Fruit fly (Drosophila melanogaster) whole organism, embryonic: ENCODE data around the gene SpdS.

Experiments
- Antp ChIP-seq: fragments of 200-800 bp; sonication (Bioruptor generic); optimal IDR thresholded peaks from 3 replicates; lab custom pipeline; 2016; ENCODE audit warnings: missing biosample characterization, missing genetic modification characterization
- Atf3 ChIP-seq: fragments of 200-800 bp; sonication (Bioruptor generic); optimal IDR thresholded peaks from 3 replicates; lab custom pipeline; 2016; ENCODE audit warnings: missing biosample characterization, missing genetic modification characterization
- BtbVII ChIP-seq: fragments of 200-800 bp; sonication (Bioruptor generic); optimal IDR thresholded peaks from 3 replicates; lab custom pipeline; 2017; ENCODE audit warnings: missing biosample characterization, mild to moderate bottlenecking, missing genetic modification characterization
- CG10147 ChIP-seq: fragments of 200-800 bp; sonication (Bioruptor generic); optimal IDR thresholded peaks from 2 replicates; lab custom pipeline; 2019; ENCODE audit warnings: missing biosample characterization, mild to moderate bottlenecking, missing genetic modification characterization, moderate library complexity
- CG10462 ChIP-seq: fragments of 200-800 bp; sonication (Bioruptor generic); optimal IDR thresholded peaks from 2 replicates; lab custom pipeline; 2016; ENCODE audit warnings: missing biosample characterization, missing genetic modification characterization
- CG10959 ChIP-seq: fragments of 200-800 bp; sonication (Bioruptor generic); IDR thresholded peaks from 2 replicates; pipeline ENCODE4 v1.3.6; 2022; ENCODE audit warnings: missing biosample characterization, missing genetic modification characterization
- CG11456 ChIP-seq: fragments of 200-800 bp; sonication (Bioruptor generic); IDR thresholded peaks from 3 replicates; pipeline ENCODE4 v1.3.6; 2022; ENCODE audit warnings: missing biosample characterization, missing genetic modification characterization
- CG11696 ChIP-seq: fragments of 200-800 bp; sonication (Bioruptor generic); IDR thresholded peaks from 2 replicates; pipeline ENCODE4 v1.3.6; 2022; ENCODE audit warnings: missing biosample characterization, missing genetic modification characterization
- CG13123 ChIP-seq: fragments of 200-800 bp; sonication (Bioruptor generic); optimal IDR thresholded peaks from 2 replicates; lab custom pipeline; 2016; ENCODE audit warnings: missing biosample characterization, missing genetic modification characterization
- CG14441 ChIP-seq: fragments of 200-800 bp; sonication (Bioruptor generic); IDR thresholded peaks from 2 replicates; pipeline ENCODE4 v1.3.6; 2022; ENCODE audit warnings: missing biosample characterization, missing genetic modification characterization
- CG14667 ChIP-seq: fragments of 200-800 bp; sonication (Bioruptor generic); IDR thresholded peaks from 2 replicates; pipeline ENCODE4 v1.3.6; 2022; ENCODE audit warnings: missing biosample characterization, missing genetic modification characterization
- CG15073 ChIP-seq: fragments of 200-800 bp; sonication (Bioruptor generic); optimal IDR thresholded peaks from 2 replicates; lab custom pipeline; 2016; ENCODE audit warnings: missing biosample characterization, missing genetic modification characterization
- CG16779 ChIP-seq: fragments of 200-800 bp; sonication (Bioruptor generic); IDR thresholded peaks from 2 replicates; pipeline ENCODE4 v1.3.6; 2022; ENCODE audit warnings: missing biosample characterization, missing genetic modification characterization
- CG1792 ChIP-seq: fragments of 200-800 bp; sonication (Bioruptor generic); optimal IDR thresholded peaks from 2 replicates; lab custom pipeline; 2016; ENCODE audit warnings: missing biosample characterization, missing genetic modification characterization
- CG30403 ChIP-seq: fragments of 200-800 bp; sonication (Bioruptor generic); optimal IDR thresholded peaks from 3 replicates; lab custom pipeline; 2016; ENCODE audit warnings: missing biosample characterization, missing genetic modification characterization
- CG31441 ChIP-seq: fragments of 200-800 bp; sonication (Bioruptor generic); IDR thresholded peaks from 2 replicates; pipeline ENCODE4 v1.3.6; 2022; ENCODE audit warnings: missing biosample characterization, missing genetic modification characterization
- CG34422 ChIP-seq: fragments of 200-800 bp; sonication (Bioruptor generic); IDR thresholded peaks from 3 replicates; pipeline ENCODE4 v1.3.6; 2022; ENCODE audit warnings: missing biosample characterization, missing genetic modification characterization
- CG6813 ChIP-seq: fragments of 200-800 bp; sonication (Bioruptor generic); optimal IDR thresholded peaks from 2 replicates; lab custom pipeline; 2017; ENCODE audit warnings: missing biosample characterization, missing genetic modification characterization, mild to moderate bottlenecking, moderate library complexity, missing genetic modification reagents
- CG7372 ChIP-seq: fragments of 200-800 bp; sonication (Bioruptor generic); IDR thresholded peaks from 2 replicates; pipeline ENCODE4 v1.3.6; 2022; ENCODE audit warnings: missing biosample characterization, missing genetic modification characterization
- CG7987 ChIP-seq: fragments of 200-800 bp; sonication (Bioruptor generic); optimal IDR thresholded peaks from 2 replicates; lab custom pipeline; 2018; ENCODE audit warnings: missing biosample characterization, mild to moderate bottlenecking, missing genetic modification characterization, moderate library complexity
- CG8924 ChIP-seq: fragments of 200-800 bp; optimal IDR thresholded peaks from 3 replicates; lab custom pipeline; 2019; ENCODE audit warnings: missing biosample characterization, mild to moderate bottlenecking, missing genetic modification characterization, moderate library complexity
- CG9215 ChIP-seq: fragments of 200-800 bp; sonication (Bioruptor generic); IDR thresholded peaks from 2 replicates; pipeline ENCODE4 v1.3.6; 2022; ENCODE audit warnings: missing biosample characterization, missing genetic modification characterization
- CHES-1-like ChIP-seq: fragments of 200-800 bp; sonication (Bioruptor generic); optimal IDR thresholded peaks from 2 replicates; lab custom pipeline; 2016; ENCODE audit warnings: missing biosample characterization, missing genetic modification characterization
- CTCF ChIP-seq: fragments of 200-800 bp; sonication (Bioruptor generic); optimal IDR thresholded peaks from 2 replicates; lab custom pipeline; 2017; ENCODE audit warnings: missing biosample characterization, mild to moderate bottlenecking, missing genetic modification characterization, moderate library complexity
- Dp ChIP-seq: fragments of 200-800 bp; sonication (Bioruptor generic); optimal IDR thresholded peaks from 2 replicates; lab custom pipeline; 2018; ENCODE audit warnings: missing biosample characterization, mild to moderate bottlenecking, missing genetic modification characterization, moderate library complexity
- Ets97D ChIP-seq: fragments of 200-800 bp; sonication (Bioruptor generic); optimal IDR thresholded peaks from 3 replicates; lab custom pipeline; 2016; ENCODE audit warnings: missing biosample characterization, missing genetic modification characterization
- HmgZ ChIP-seq: fragments of 200-800 bp; sonication (Bioruptor generic); optimal IDR thresholded peaks from 2 replicates; lab custom pipeline; 2018; ENCODE audit warnings: missing biosample characterization, mild to moderate bottlenecking, missing genetic modification characterization
- Lpt ChIP-seq: fragments of >200 bp; optimal IDR thresholded peaks from 2 replicates; lab custom pipeline; 2018; ENCODE audit warnings: missing biosample characterization, missing genetic modification characterization
- Mad ChIP-seq: fragments of 200-800 bp; sonication (Bioruptor generic); optimal IDR thresholded peaks from 2 replicates; lab custom pipeline; 2016; ENCODE audit warnings: missing biosample characterization, missing genetic modification characterization
- PHDP ChIP-seq: fragments of 200-800 bp; sonication (Bioruptor generic); optimal IDR thresholded peaks from 3 replicates; lab custom pipeline; 2018; ENCODE audit warnings: missing biosample characterization, mild to moderate bottlenecking, missing genetic modification characterization, moderate library complexity
- Side ChIP-seq: fragments of 200-800 bp; sonication (Bioruptor generic); optimal IDR thresholded peaks from 2 replicates; lab custom pipeline; 2016; ENCODE audit warnings: missing biosample characterization, missing genetic modification characterization
- Spps ChIP-seq: fragments of 200-800 bp; sonication (Bioruptor generic); optimal IDR thresholded peaks from 2 replicates; lab custom pipeline; 2018; ENCODE audit warnings: missing biosample characterization, mild to moderate bottlenecking, missing genetic modification characterization
- aop ChIP-seq: fragments of 200-800 bp; sonication (Bioruptor generic); IDR thresholded peaks from 2 replicates; pipeline ENCODE4 v1.3.6; 2022; ENCODE audit warnings: missing biosample characterization, missing genetic modification characterization
- ap ChIP-seq: fragments of 200-800 bp; sonication (Bioruptor generic); IDR thresholded peaks from 2 replicates; pipeline ENCODE4 v1.3.6; 2022; ENCODE audit warnings: missing biosample characterization, missing genetic modification characterization
- cad ChIP-seq: fragments of >200 bp; optimal IDR thresholded peaks from 2 replicates; lab custom pipeline; 2017; ENCODE audit warnings: missing biosample characterization, missing genetic modification characterization
- cato ChIP-seq: fragments of 200-800 bp; sonication (Bioruptor generic); optimal IDR thresholded peaks from 2 replicates; lab custom pipeline; 2016; ENCODE audit warnings: missing biosample characterization, missing genetic modification characterization, borderline replicate concordance
- cg ChIP-seq: fragments of 200-800 bp; sonication (Bioruptor generic); optimal IDR thresholded peaks from 3 replicates; lab custom pipeline; 2019; ENCODE audit warnings: missing biosample characterization, mild to moderate bottlenecking, missing genetic modification characterization, moderate library complexity
- da ChIP-seq: fragments of 200-800 bp; sonication (Bioruptor generic); optimal IDR thresholded peaks from 2 replicates; lab custom pipeline; 2016; ENCODE audit warnings: missing biosample characterization, missing genetic modification characterization
- fu2 ChIP-seq: fragments of 200-800 bp; sonication (Bioruptor generic); optimal IDR thresholded peaks from 2 replicates; lab custom pipeline; 2016; ENCODE audit warnings: missing biosample characterization, missing genetic modification characterization
- gcm2 ChIP-seq: fragments of 200-800 bp; sonication (Bioruptor generic); optimal IDR thresholded peaks from 2 replicates; lab custom pipeline; 2016; ENCODE audit warnings: missing biosample characterization, missing genetic modification characterization
- gem ChIP-seq: fragments of 200-800 bp; sonication (Bioruptor generic); optimal IDR thresholded peaks from 2 replicates; lab custom pipeline; 2019; ENCODE audit warnings: missing biosample characterization, mild to moderate bottlenecking, missing genetic modification characterization, moderate library complexity
- ken ChIP-seq: fragments of 200-800 bp; sonication (Bioruptor generic); IDR thresholded peaks from 3 replicates; pipeline ENCODE4 v1.3.6; 2022; ENCODE audit warnings: missing biosample characterization, missing genetic modification characterization
- pan ChIP-seq, 4 experiments: fragments of >200 bp in 3 of 4; fragments of 200-800 bp in 1 of 4; sonication (Bioruptor generic) in 1 of 4; optimal IDR thresholded peaks in 3 of 4; IDR thresholded peaks in 1 of 4; 2 replicates each; pipeline versions ENCODE4 v1.3.6 to Lab custom; 2017 to 2022; ENCODE audit warnings: missing biosample characterization in 2 of 4, missing genetic modification characterization in 2 of 4, mixed read lengths in 1 of 4
- pzg ChIP-seq: fragments of 200-800 bp; sonication (Bioruptor generic); optimal IDR thresholded peaks from 3 replicates; lab custom pipeline; 2018; ENCODE audit warnings: missing biosample characterization, mild to moderate bottlenecking, missing genetic modification characterization, moderate library complexity
- shn ChIP-seq: fragments of 200-800 bp; sonication (Bioruptor generic); optimal IDR thresholded peaks from 3 replicates; lab custom pipeline; 2016; ENCODE audit warnings: missing biosample characterization, missing genetic modification characterization
- sima ChIP-seq: fragments of 200-800 bp; sonication (Bioruptor generic); optimal IDR thresholded peaks from 2 replicates; lab custom pipeline; 2016; ENCODE audit warnings: missing biosample characterization, missing genetic modification characterization
- sqz ChIP-seq: fragments of 200-800 bp; sonication (Bioruptor generic); optimal IDR thresholded peaks from 3 replicates; lab custom pipeline; 2018; ENCODE audit warnings: missing biosample characterization, mild to moderate bottlenecking, missing genetic modification characterization
- sug ChIP-seq: fragments of 200-800 bp; optimal IDR thresholded peaks from 2 replicates; lab custom pipeline; 2019; ENCODE audit warnings: missing biosample characterization, mild to moderate bottlenecking, missing genetic modification characterization, moderate library complexity
- toy ChIP-seq: fragments of 200-800 bp; sonication (Bioruptor generic); IDR thresholded peaks from 2 replicates; pipeline ENCODE4 v1.3.6; 2022; ENCODE audit warnings: missing biosample characterization, missing genetic modification characterization
- unc-4 ChIP-seq: fragments of 200-800 bp; sonication (Bioruptor generic); IDR thresholded peaks from 2 replicates; pipeline ENCODE4 v1.3.6; 2022; ENCODE audit warnings: missing biosample characterization, missing genetic modification characterization; ENCODE audit not compliant: partially characterized antibody
- vvl ChIP-seq: fragments of 200-800 bp; sonication (Bioruptor generic); IDR thresholded peaks from 2 replicates; pipeline ENCODE4 v1.3.6; 2022; ENCODE audit warnings: missing biosample characterization, missing genetic modification characterization
- z ChIP-seq: fragments of 200-800 bp; sonication (Bioruptor generic); IDR thresholded peaks from 3 replicates; pipeline ENCODE4 v1.3.6; 2022; ENCODE audit warnings: missing biosample characterization, missing genetic modification characterization

Gene SpdS

dm6 chr3R:9618331-9618730 lies 13.1 kb upstream of the SpdS start (continued):
- TF ChIP-seq CG6813 (GFP tag; lab: Kevin White, UChicago) (peak; percentile 54), aop (GFP tag; lab: Robert Waterston, UW) (peak; percentile 69; the same call in 1 of the 2 replicates), CG11696 (GFP tag; lab: Robert Waterston, UW) (0 out of 2 replicates have a peak, but pooled peaks have one; percentile 52), CG10147 (GFP tag; lab: Kevin White, UChicago) (no peak), CG30403 (peak; percentile 78), fu2 (peak; percentile 22), ken (peak; percentile 82; the same call in 2 of the 3 replicates), cad (no peak), CG10462 (GFP tag; lab: Kevin White, UChicago) (peak; percentile 23), Atf3 (GFP tag; lab: Kevin White, UChicago) (peak; percentile 68), CHES-1-like (GFP tag; lab: Kevin White, UChicago) (no peak), pzg (GFP tag; lab: Kevin White, UChicago) (no peak), da (GFP tag; lab: Kevin White, UChicago) (no peak), Spps (tag; lab: Kevin White, UChicago) (peak; percentile 18), CG14441 (GFP tag; lab: Robert Waterston, UW) (peak; percentile 79), sima (GFP tag; lab: Kevin White, UChicago) (no peak), cato (GFP tag; lab: Kevin White, UChicago) (peak; percentile 44), pan (optimal IDR thresholded peaks at IDR 0.05; lab: Kevin White, UChicago) (no peak), pan (GFP tag; optimal IDR thresholded peaks at IDR 0.05 in 1 of 2, IDR thresholded peaks at IDR 0.05 in 1 of 2) (peak in 1 of 2 experiments; percentile 86), CG10959 (GFP tag; lab: Robert Waterston, UW) (peak; percentile 76), CG16779 (GFP tag; lab: Robert Waterston, UW) (no peak), CG15073 (peak; percentile 6), toy (peak; percentile 62; the same call in 1 of the 2 replicates), sug (tag; lab: Kevin White, UChicago) (no peak), CG13123 (GFP tag; lab: Kevin White, UChicago) (peak; percentile 6), CG8924 (tag; lab: Kevin White, UChicago) (peak; percentile 54), CG9215 (GFP tag; lab: Robert Waterston, UW) (peak; percentile 52; the same call in 1 of the 2 replicates), CG1792 (GFP tag; lab: Kevin White, UChicago) (peak; percentile 51), z (GFP tag; lab: Robert Waterston, UW) (no peak), PHDP (peak; percentile 70), Antp (GFP tag; lab: Kevin White, UChicago) (peak; percentile 75), Mad (peak; percentile 46), gcm2 (GFP tag; lab: Kevin White, UChicago) (peak; percentile 69), cg (GFP tag; lab: Kevin White, UChicago) (no peak), CG7987 (GFP tag; lab: Kevin White, UChicago) (no peak), HmgZ (tag; lab: Kevin White, UChicago) (peak; percentile 25), Lpt (no peak), CG11456 (peak; percentile 79; the same call in 2 of the 3 replicates), ap (GFP tag; lab: Robert Waterston, UW) (peak; percentile 71), BtbVII (GFP tag; lab: Kevin White, UChicago) (no peak), CTCF (GFP tag; lab: Kevin White, UChicago) (peak; percentile 22), Dp (GFP tag; lab: Kevin White, UChicago) (no peak), CG31441 (GFP tag; lab: Robert Waterston, UW) (peak; percentile 77), CG7372 (GFP tag; lab: Robert Waterston, UW) (peak; percentile 39; the same call in 1 of the 2 replicates), shn (peak; percentile 46), CG14667 (GFP tag; lab: Robert Waterston, UW) (peak; percentile 50), CG34422 (GFP tag; lab: Robert Waterston, UW) (peak; percentile 85), Ets97D (peak; percentile 12), Side (peak; percentile 66), unc-4 (no peak), gem (tag; lab: Kevin White, UChicago) (peak; percentile 80), vvl (GFP tag; lab: Robert Waterston, UW) (peak; percentile 90), sqz (GFP tag; lab: Kevin White, UChicago) (peak; percentile 21)
